Worm (Caenorhabditis elegans): ENCODE measurements around the gene F12E12.6.

DNA sequence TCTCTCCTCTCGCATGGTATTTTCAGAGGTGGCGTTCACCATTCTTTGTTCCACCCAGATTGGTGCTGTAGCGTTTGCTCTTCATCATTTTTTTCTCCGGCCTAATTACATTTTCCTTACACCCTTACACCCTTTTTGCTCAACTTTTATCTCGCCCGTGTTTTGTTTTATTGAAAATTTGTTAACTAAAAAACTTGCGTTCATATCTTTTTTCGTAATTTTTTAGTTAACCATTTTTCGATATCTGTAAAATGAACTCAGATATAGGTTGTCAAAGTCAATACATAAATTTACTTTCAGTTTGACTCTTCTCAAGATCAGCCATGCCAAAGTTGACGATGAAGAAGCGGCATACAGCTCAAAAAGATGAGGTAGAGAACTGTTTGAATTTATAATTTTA is 4.8 kb upstream of the F12E12.6 start, which contains the start of gene F12E12.1:
- TF ChIP-seq hlh-8 (tag; optimal IDR thresholded peaks at IDR 0.05): no peak
- no peak for TF ChIP-seq ceh-14 (tag; optimal IDR thresholded peaks at IDR 0.05)
- no peak for TF ChIP-seq pqm-1 (tag; optimal IDR thresholded peaks at IDR 0.05)
- no peak for TF ChIP-seq dve-1 (tag; optimal IDR thresholded peaks at IDR 0.05)
- no peak for TF ChIP-seq fkh-6 (tag; optimal IDR thresholded peaks at IDR 0.05)
- no peak for TF ChIP-seq eyg-1 (tag; optimal IDR thresholded peaks at IDR 0.05)
- no peak for TF ChIP-seq hlh-30 (tag; optimal IDR thresholded peaks at IDR 0.05; ENCODE audit: insufficient read depth)
- TF ChIP-seq ceh-22 (tag; optimal IDR thresholded peaks at IDR 0.05): no peak
- TF ChIP-seq K09A11.1 (tag; optimal IDR thresholded peaks at IDR 0.05; ENCODE audit: insufficient read depth): no peak
- no peak for TF ChIP-seq elt-2 (tag; optimal IDR thresholded peaks at IDR 0.05)
- no peak for TF ChIP-seq fkh-10 (GFP tag; optimal IDR thresholded peaks at IDR 0.05)
